Worm (Caenorhabditis elegans): ENCODE measurements around the gene vms-1.

ce11 chrIII:8063659-8064058, 24.7 kb upstream of the vms-1 start:
- no peak for TF ChIP-seq tbx-2 (tag; optimal IDR thresholded peaks at IDR 0.05)
- TF ChIP-seq R02D3.7 (tag; optimal IDR thresholded peaks at IDR 0.05): no peak
- no peak for TF ChIP-seq eor-1 (tag; optimal IDR thresholded peaks at IDR 0.05)
- no peak for TF ChIP-seq pha-4 (tag; optimal IDR thresholded peaks at IDR 0.05)
- no peak for TF ChIP-seq snpc-4 (tag; optimal IDR thresholded peaks at IDR 0.05)
- no peak for TF ChIP-seq nhr-12 (tag; optimal IDR thresholded peaks at IDR 0.05)
- TF ChIP-seq unc-62 (GFP tag; optimal IDR thresholded peaks at IDR 0.05): no peak
- no peak for TF ChIP-seq nhr-23 (tag; optimal IDR thresholded peaks at IDR 0.05)
- no peak for TF ChIP-seq ztf-11 (tag; optimal IDR thresholded peaks at IDR 0.05)
- no peak for TF ChIP-seq unc-39 (tag; optimal IDR thresholded peaks at IDR 0.05)
- no peak for TF ChIP-seq nhr-11 (tag; optimal IDR thresholded peaks at IDR 0.05)

Measured in whole organism, L3 larva.